Fruit fly (Drosophila melanogaster) S2 (cell line): ENCODE data around the gene CG33268.
A peak's percentile ranks its signal among the peaks of the same experiment; 100 is the strongest.

Experiments
- CG8478 ChIP-seq: fragments of >200 bp; optimal IDR thresholded peaks from 2 replicates; lab custom pipeline; 2018
- CTCF ChIP-seq, 2 experiments: fragments of >200 bp; optimal IDR thresholded peaks; 2 replicates each; lab custom pipeline; 2018

DNA sequence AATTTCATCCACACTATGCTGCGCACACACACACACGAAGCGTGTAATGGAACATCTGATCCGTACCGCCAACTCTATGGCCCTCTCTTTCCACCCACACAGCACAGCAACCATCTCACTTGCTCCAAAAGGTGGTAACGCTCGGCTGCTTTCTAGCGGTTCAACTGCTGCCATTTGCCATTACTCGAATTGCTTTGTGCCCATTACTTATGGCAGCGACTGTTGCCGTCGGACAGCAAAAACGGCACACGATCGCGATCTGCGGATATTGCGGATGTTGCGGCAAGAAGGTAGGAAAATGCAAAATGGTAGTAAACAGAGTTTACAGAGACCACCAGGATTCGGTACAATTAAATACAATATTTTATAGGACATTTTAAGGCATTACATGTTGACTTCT is 36.2 kb downstream of the CG33268 start:
- TF ChIP-seq CG8478 (lab: Kevin White, UChicago) (no peak), CTCF (optimal IDR thresholded peaks at IDR 0.05; lab: Kevin White, UChicago) (peak in 1 of 2 experiments; percentile 15)
